Worm (Caenorhabditis elegans): Measurements from ENCODE around the gene F56B3.11.
"Not testable (repeated sequence)": the region's sequence is repeated elsewhere in the genome, so short reads cannot be mapped to it uniquely, and the experiment has no call there.

- TF ChIP-seq hlh-6 (tag; optimal IDR thresholded peaks at IDR 0.05); nhr-11 (tag; optimal IDR thresholded peaks at IDR 0.05); unc-86 (tag; optimal IDR thresholded peaks at IDR 0.05); ref-2 (tag; optimal IDR thresholded peaks at IDR 0.05); pha-4 (tag; optimal IDR thresholded peaks at IDR 0.05); ama-1 (optimal IDR thresholded peaks at IDR 0.05); Y22D7AL.16 (tag; optimal IDR thresholded peaks at IDR 0.05): not testable (repeated sequence)
Measured at ce11 chrIV:813341-813740, 17.0 kb upstream of the F56B3.11 start.
